Fruit fly (Drosophila melanogaster) whole organism, embryonic: ENCODE results near the gene Lcp65Aa.

Experiments
- CG10462 ChIP-seq: fragments of 200-800 bp; sonication (Bioruptor generic); optimal IDR thresholded peaks from 2 replicates; lab custom pipeline; 2016; ENCODE audit warnings: missing biosample characterization, missing genetic modification characterization
- CG12769 ChIP-seq: fragments of 200-800 bp; sonication (Bioruptor generic); optimal IDR thresholded peaks from 2 replicates; lab custom pipeline; 2019; ENCODE audit warnings: missing biosample characterization, mild to moderate bottlenecking, missing genetic modification characterization, moderate library complexity
- CG15479 ChIP-seq: fragments of 200-800 bp; sonication (Bioruptor generic); optimal IDR thresholded peaks from 3 replicates; lab custom pipeline; 2019; ENCODE audit warnings: missing biosample characterization, mild to moderate bottlenecking, missing genetic modification characterization, moderate library complexity
- CG16863 ChIP-seq: fragments of 200-800 bp; sonication (Bioruptor generic); optimal IDR thresholded peaks from 3 replicates; lab custom pipeline; 2016; ENCODE audit warnings: missing biosample characterization, missing genetic modification characterization
- CG32532 ChIP-seq: fragments of 200-800 bp; sonication (Bioruptor generic); IDR thresholded peaks from 2 replicates; pipeline ENCODE4 v1.3.6; 2022; ENCODE audit warnings: missing biosample characterization, missing genetic modification characterization
- E2f1 ChIP-seq: fragments of 200-800 bp; sonication (Bioruptor generic); IDR thresholded peaks from 2 replicates; pipeline ENCODE4 v1.3.6; 2022; ENCODE audit warnings: missing biosample characterization, missing genetic modification characterization
- HLH4C ChIP-seq: fragments of 200-800 bp; sonication (Bioruptor generic); IDR thresholded peaks from 3 replicates; pipeline ENCODE4 v1.3.6; 2022; ENCODE audit warnings: missing biosample characterization, missing genetic modification characterization; ENCODE audit not compliant: partially characterized antibody
- Ssrp ChIP-seq: fragments of 200-800 bp; sonication (Bioruptor generic); optimal IDR thresholded peaks from 2 replicates; lab custom pipeline; 2018; ENCODE audit warnings: missing biosample characterization, mild to moderate bottlenecking, missing genetic modification characterization, moderate library complexity
- esg ChIP-seq: fragments of 200-800 bp; sonication (Bioruptor generic); conservative IDR thresholded peaks from 2 replicates; pipeline ENCODE4 v1.3.6; 2022; ENCODE audit warnings: missing biosample characterization, missing genetic modification characterization
- gro ChIP-seq: fragments of 200-800 bp; sonication (Bioruptor generic); optimal IDR thresholded peaks from 2 replicates; lab custom pipeline; 2016; ENCODE audit warnings: missing biosample characterization, missing genetic modification characterization
- onecut ChIP-seq: fragments of 200-800 bp; sonication (Bioruptor generic); IDR thresholded peaks from 2 replicates; pipeline ENCODE4 v1.3.6; 2022; ENCODE audit warnings: missing biosample characterization, missing genetic modification characterization
- slp2 ChIP-seq: fragments of 200-800 bp; sonication (Bioruptor generic); optimal IDR thresholded peaks from 2 replicates; lab custom pipeline; 2016; ENCODE audit warnings: missing biosample characterization, missing genetic modification characterization
- sna ChIP-seq: fragments of 200-800 bp; sonication (Bioruptor generic); IDR thresholded peaks from 2 replicates; pipeline ENCODE4 v1.3.6; 2022; ENCODE audit warnings: missing biosample characterization, missing genetic modification characterization; ENCODE audit not compliant: partially characterized antibody

- TF ChIP-seq slp2 (GFP tag; lab: Kevin White, UChicago) (no peak), CG10462 (no peak), CG12769 (tag; lab: Kevin White, UChicago) (no peak), sna (GFP tag; lab: Robert Waterston, UW) (no peak), onecut (GFP tag; lab: Robert Waterston, UW) (no peak), esg (no peak), Ssrp (tag; lab: Kevin White, UChicago) (no peak), gro (GFP tag; lab: Kevin White, UChicago) (no peak), E2f1 (GFP tag; lab: Robert Waterston, UW) (no peak), CG15479 (no peak), CG32532 (no peak), CG16863 (GFP tag; lab: Kevin White, UChicago) (no peak), HLH4C (GFP tag; lab: Robert Waterston, UW) (no peak)
Measured at dm6 chr3L:6105435-6105834, 45.7 kb upstream of the Lcp65Aa start.
